Worm (Caenorhabditis elegans) whole organism, late embryonic: ENCODE measurements around the gene T19H5.7.
A peak's percentile ranks its signal among the peaks of the same experiment; 100 is the strongest.

Source experiments
- T23F11.4 ChIP-seq: fragments of 200-800 bp; sonication (Bioruptor generic); optimal IDR thresholded peaks from 2 replicates; lab custom pipeline; 2018; ENCODE audit warnings: mild to moderate bottlenecking, missing genetic modification characterization, missing compliant biosample characterization
- ceh-48 ChIP-seq: sonication (generic microtip); optimal IDR thresholded peaks from 2 replicates; lab custom pipeline; 2016; ENCODE audit warnings: missing genetic modification characterization, inconsistent platforms, missing compliant biosample characterization
- ceh-9 ChIP-seq: sonication (generic microtip); optimal IDR thresholded peaks from 2 replicates; lab custom pipeline; 2016; ENCODE audit warnings: mild to moderate bottlenecking, missing genetic modification characterization, inconsistent platforms, missing compliant biosample characterization
- dmd-4 ChIP-seq: sonication (generic microtip); optimal IDR thresholded peaks from 2 replicates; lab custom pipeline; 2016; ENCODE audit warnings: borderline replicate concordance, missing genetic modification characterization, missing compliant biosample characterization
- eyg-1 ChIP-seq: sonication (generic microtip); optimal IDR thresholded peaks from 2 replicates; lab custom pipeline; 2016; ENCODE audit warnings: missing genotype, missing genetic modification characterization, missing compliant biosample characterization
- fkh-10 ChIP-seq: fragments of 150-350 bp; optimal IDR thresholded peaks from 2 replicates; lab custom pipeline; 2014; ENCODE audit warnings: missing biosample characterization, missing genetic modification reagents, missing genetic modification characterization
- nfya-1 ChIP-seq: sonication (generic microtip); optimal IDR thresholded peaks from 2 replicates; lab custom pipeline; 2017; ENCODE audit warnings: missing genetic modification characterization, mild to moderate bottlenecking, missing compliant biosample characterization, antibody characterized with exemption, moderate library complexity
- nhr-11 ChIP-seq: fragments of 150-350 bp; optimal IDR thresholded peaks from 2 replicates; lab custom pipeline; 2014; ENCODE audit warnings: missing biosample characterization, missing genetic modification characterization
- rnt-1 ChIP-seq: sonication (generic microtip); optimal IDR thresholded peaks from 2 replicates; lab custom pipeline; 2016; ENCODE audit warnings: missing genetic modification characterization, missing compliant biosample characterization
- tbx-7 ChIP-seq: sonication (generic microtip); optimal IDR thresholded peaks from 2 replicates; lab custom pipeline; 2016; ENCODE audit warnings: missing genotype, missing genetic modification characterization, missing compliant biosample characterization

ce11 chrII:9491045-9491444, 11.1 kb upstream of the T19H5.7 start:
- TF ChIP-seq ceh-9 (tag; lab: Kevin White, UChicago): no peak
- no peak for TF ChIP-seq tbx-7 (tag; lab: Kevin White, UChicago)
- no peak for TF ChIP-seq ceh-48 (tag; lab: Kevin White, UChicago)
- TF ChIP-seq fkh-10 (GFP tag; lab: Kevin White, UChicago): no peak
- no peak for TF ChIP-seq dmd-4 (tag; lab: Kevin White, UChicago)
- no peak for TF ChIP-seq nhr-11 (tag; lab: Kevin White, UChicago)
- TF ChIP-seq eyg-1 (tag; lab: Kevin White, UChicago): no peak
- peak; percentile 31 for TF ChIP-seq nfya-1
- TF ChIP-seq rnt-1 (tag; lab: Kevin White, UChicago): peak; percentile 52
- TF ChIP-seq T23F11.4 (GFP tag; lab: Kevin White, UChicago): no peak
